Worm (Caenorhabditis elegans) whole organism, young adult: ENCODE measurements around the gene try-1.

ENCODE experiments used
- B0035.1 ChIP-seq: sonication (generic microtip); optimal IDR thresholded peaks from 2 replicates; lab custom pipeline; 2016; ENCODE audit warnings: missing genetic modification characterization, mild to moderate bottlenecking, missing compliant biosample characterization, missing genotype, missing genetic modification reagents
- F33H1.4 ChIP-seq: fragments of 200-800 bp; sonication (Bioruptor generic); IDR thresholded peaks from 2 replicates; pipeline ENCODE4 v1.3.6; 2022; ENCODE audit warnings: missing genetic modification reagents, missing genetic modification characterization, missing compliant biosample characterization
- ama-1 ChIP-seq, 3 experiments: fragments of 150-350 bp in 1 of 3; sonication (generic microtip) in 2 of 3; optimal IDR thresholded peaks; 2 replicates each; lab custom pipeline; 2014 to 2018; ENCODE audit warnings: missing biosample characterization in 2 of 3, missing genetic modification characterization in 2 of 3, missing genetic modification reagents in 2 of 3
- atf-7 ChIP-seq: sonication (generic microtip); optimal IDR thresholded peaks from 2 replicates; lab custom pipeline; 2017; ENCODE audit warnings: mild to moderate bottlenecking, missing genetic modification characterization, missing compliant biosample characterization
- ets-4 ChIP-seq: fragments of 200-800 bp; sonication (Bioruptor generic); optimal IDR thresholded peaks from 2 replicates; lab custom pipeline; 2018; ENCODE audit warnings: mild to moderate bottlenecking, missing genetic modification characterization, missing compliant biosample characterization
- hlh-12 ChIP-seq: sonication (generic microtip); optimal IDR thresholded peaks from 2 replicates; lab custom pipeline; 2016; ENCODE audit warnings: missing genetic modification characterization, missing compliant biosample characterization
- hmg-20 ChIP-seq: fragments of 200-800 bp; sonication (Bioruptor generic); IDR thresholded peaks from 2 replicates; pipeline ENCODE4 v1.3.6; 2022; ENCODE audit warnings: missing genetic modification reagents, missing genetic modification characterization, missing compliant biosample characterization
- lsy-27 ChIP-seq: sonication (generic microtip); optimal IDR thresholded peaks from 2 replicates; lab custom pipeline; 2017; ENCODE audit warnings: missing genetic modification characterization, mild to moderate bottlenecking, missing compliant biosample characterization, antibody characterized with exemption, missing genotype, borderline replicate concordance; ENCODE audit not compliant: insufficient read depth
- madf-6 ChIP-seq: fragments of 200-800 bp; sonication (Bioruptor generic); IDR thresholded peaks from 2 replicates; pipeline ENCODE4 v1.3.6; 2022; ENCODE audit warnings: missing genetic modification reagents, missing genetic modification characterization, missing compliant biosample characterization
- nfya-1 ChIP-seq: sonication (generic microtip); optimal IDR thresholded peaks from 2 replicates; lab custom pipeline; 2017; ENCODE audit warnings: antibody characterized with exemption, missing compliant biosample characterization, missing genetic modification characterization, borderline replicate concordance; ENCODE audit not compliant: insufficient read depth
- somi-1 ChIP-seq: fragments of 200-800 bp; sonication (Bioruptor generic); optimal IDR thresholded peaks from 2 replicates; lab custom pipeline; 2018; ENCODE audit warnings: mild to moderate bottlenecking, missing genetic modification characterization, missing compliant biosample characterization
- unc-130 ChIP-seq: sonication (generic microtip); optimal IDR thresholded peaks from 2 replicates; lab custom pipeline; 2016; ENCODE audit warnings: missing genetic modification reagents, missing genetic modification characterization, missing compliant biosample characterization
- unc-62 ChIP-seq: fragments of 150-350 bp; optimal IDR thresholded peaks from 2 replicates; lab custom pipeline; 2014; ENCODE audit warnings: missing biosample characterization, missing genetic modification reagents, missing genetic modification characterization
- ztf-18 ChIP-seq: sonication (generic microtip); optimal IDR thresholded peaks from 2 replicates; lab custom pipeline; 2016; ENCODE audit warnings: missing genotype, mild to moderate bottlenecking, missing genetic modification characterization, missing compliant biosample characterization

- TF ChIP-seq atf-7 (tag; lab: Kevin White, UChicago) (no peak), madf-6 (GFP tag; lab: Robert Waterston, UW) (no peak), unc-130 (GFP tag; lab: Kevin White, UChicago) (no peak), somi-1 (no peak), ztf-18 (no peak), ama-1 (optimal IDR thresholded peaks at IDR 0.05; lab: Kevin White, UChicago) (no peak), ama-1 (GFP tag; optimal IDR thresholded peaks at IDR 0.05; lab: Kevin White, UChicago) (no peak), lsy-27 (tag; lab: Kevin White, UChicago) (no peak), nfya-1 (tag; lab: Kevin White, UChicago) (no peak), ets-4 (no peak), F33H1.4 (GFP tag; lab: Robert Waterston, UW) (no peak), hlh-12 (tag; lab: Kevin White, UChicago) (no peak), unc-62 (GFP tag; lab: Kevin White, UChicago) (no peak), hmg-20 (GFP tag; lab: Robert Waterston, UW) (no peak), B0035.1 (no peak)
These were observed 6.5 kb downstream of the try-1 start for ce11 chrII:4942829-4943228.
